Fruit fly (Drosophila melanogaster) whole organism, adult: ENCODE results near the gene Cyp4g15.
A peak's percentile ranks its signal among the peaks of the same experiment; 100 is the strongest.

ENCODE experiments used
- CG11617 ChIP-seq: fragments of 200-800 bp; sonication (Bioruptor generic); optimal IDR thresholded peaks from 2 replicates; lab custom pipeline; 2017; ENCODE audit warnings: mild to moderate bottlenecking, missing biosample characterization, missing genetic modification reagents, missing genetic modification characterization
- CG12768 ChIP-seq: fragments of 200-800 bp; sonication (Bioruptor generic); optimal IDR thresholded peaks from 2 replicates; lab custom pipeline; 2017; ENCODE audit warnings: missing biosample characterization, missing genetic modification characterization, mild to moderate bottlenecking, moderate library complexity, missing genetic modification reagents
- CG14711 ChIP-seq: fragments of 200-800 bp; sonication (Bioruptor generic); optimal IDR thresholded peaks from 2 replicates; lab custom pipeline; 2018; ENCODE audit warnings: missing biosample characterization, mild to moderate bottlenecking, missing genetic modification characterization, moderate library complexity
- CG1620 ChIP-seq: fragments of 200-800 bp; sonication (Bioruptor generic); optimal IDR thresholded peaks from 2 replicates; lab custom pipeline; 2016; ENCODE audit warnings: missing biosample characterization, missing genetic modification characterization
- CG33017 ChIP-seq: fragments of 200-800 bp; sonication (Bioruptor generic); optimal IDR thresholded peaks from 2 replicates; lab custom pipeline; 2018; ENCODE audit warnings: missing biosample characterization, mild to moderate bottlenecking, missing genetic modification characterization, moderate library complexity
- CG5204 ChIP-seq: fragments of 200-800 bp; sonication (Bioruptor generic); optimal IDR thresholded peaks from 2 replicates; lab custom pipeline; 2016; ENCODE audit warnings: missing biosample characterization, missing genetic modification characterization
- CG7045 ChIP-seq: fragments of 200-800 bp; sonication (Bioruptor generic); optimal IDR thresholded peaks from 2 replicates; lab custom pipeline; 2017; ENCODE audit warnings: missing biosample characterization, mild to moderate bottlenecking, missing genetic modification characterization
- CG7101 ChIP-seq: fragments of 200-800 bp; sonication (Bioruptor generic); optimal IDR thresholded peaks from 2 replicates; lab custom pipeline; 2018; ENCODE audit warnings: missing biosample characterization, mild to moderate bottlenecking, missing genetic modification characterization, moderate library complexity
- Clk ChIP-seq: fragments of 200-800 bp; sonication (Bioruptor generic); optimal IDR thresholded peaks from 2 replicates; lab custom pipeline; 2017; ENCODE audit warnings: missing biosample characterization, missing genetic modification characterization
- Crg-1 ChIP-seq: fragments of 200-800 bp; sonication (Bioruptor generic); optimal IDR thresholded peaks from 2 replicates; lab custom pipeline; 2016; ENCODE audit warnings: missing biosample characterization, missing genetic modification characterization
- Hr96 ChIP-seq: fragments of 200-800 bp; sonication (Bioruptor generic); optimal IDR thresholded peaks from 2 replicates; lab custom pipeline; 2016; ENCODE audit warnings: missing biosample characterization, missing genetic modification characterization
- Mnt ChIP-seq: fragments of 200-800 bp; sonication (Bioruptor generic); optimal IDR thresholded peaks from 2 replicates; lab custom pipeline; 2016; ENCODE audit warnings: missing biosample characterization, mild to moderate bottlenecking, missing genetic modification characterization
- bab1 ChIP-seq: fragments of 200-800 bp; sonication (Bioruptor generic); optimal IDR thresholded peaks from 3 replicates; lab custom pipeline; 2019; ENCODE audit warnings: missing biosample characterization, mild to moderate bottlenecking, missing genetic modification characterization, moderate library complexity
- cic ChIP-seq: fragments of 200-800 bp; sonication (Bioruptor generic); optimal IDR thresholded peaks from 2 replicates; lab custom pipeline; 2017; ENCODE audit warnings: missing biosample characterization, mild to moderate bottlenecking, missing genetic modification characterization, moderate library complexity
- cnc ChIP-seq, 2 experiments: fragments of >200 bp; optimal IDR thresholded peaks; 2 replicates each; lab custom pipeline; 2017
- kay ChIP-seq: fragments of 200-800 bp; sonication (Bioruptor generic); peaks from one replicate; lab custom pipeline; 2016; ENCODE audit warnings: missing biosample characterization, missing genetic modification characterization, borderline replicate concordance
- ovo ChIP-seq: fragments of 200-800 bp; sonication (Bioruptor generic); optimal IDR thresholded peaks from 2 replicates; lab custom pipeline; 2016; ENCODE audit warnings: missing biosample characterization, missing genetic modification characterization
- pad ChIP-seq: fragments of 200-800 bp; sonication (Bioruptor generic); optimal IDR thresholded peaks from 3 replicates; lab custom pipeline; 2017; ENCODE audit warnings: missing biosample characterization, missing genetic modification characterization, mild to moderate bottlenecking, moderate library complexity, missing genetic modification reagents
- tj ChIP-seq: fragments of 200-800 bp; sonication (Bioruptor generic); optimal IDR thresholded peaks from 3 replicates; lab custom pipeline; 2017; ENCODE audit warnings: missing biosample characterization, mild to moderate bottlenecking, missing genetic modification characterization, moderate library complexity
- toe ChIP-seq: fragments of 200-800 bp; sonication (Bioruptor generic); optimal IDR thresholded peaks from 2 replicates; lab custom pipeline; 2016; ENCODE audit warnings: missing biosample characterization, missing genetic modification characterization

Gene Cyp4g15

DNA sequence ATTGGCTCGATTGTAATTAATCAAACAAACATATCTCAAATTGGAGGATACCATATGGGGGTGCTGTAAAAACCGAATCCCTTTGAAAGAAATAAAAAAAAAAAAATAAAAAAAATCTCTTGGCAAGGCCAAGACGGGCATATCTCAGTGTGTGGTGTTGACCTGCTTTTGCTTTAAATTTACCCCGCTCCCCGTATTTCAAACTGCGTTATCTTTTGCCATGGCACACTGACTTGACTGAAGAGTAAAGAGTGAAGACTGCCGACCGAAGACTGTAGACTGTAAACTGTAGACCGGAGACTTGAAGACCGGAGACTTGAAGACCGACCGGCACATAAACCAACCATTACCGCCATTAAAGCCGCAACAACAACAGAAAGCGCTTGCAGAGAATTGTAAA is 35.1 kb downstream of the Cyp4g15 start:
- TF ChIP-seq kay (GFP tag; lab: Kevin White, UChicago) (no peak), Hr96 (GFP tag; lab: Kevin White, UChicago) (no peak), CG33017 (no peak), CG1620 (no peak), bab1 (GFP tag; lab: Kevin White, UChicago) (no peak), CG14711 (no peak), ovo (no peak), Mnt (GFP tag; lab: Kevin White, UChicago) (no peak), cic (GFP tag; lab: Kevin White, UChicago) (no peak), tj (no peak)

DNA sequence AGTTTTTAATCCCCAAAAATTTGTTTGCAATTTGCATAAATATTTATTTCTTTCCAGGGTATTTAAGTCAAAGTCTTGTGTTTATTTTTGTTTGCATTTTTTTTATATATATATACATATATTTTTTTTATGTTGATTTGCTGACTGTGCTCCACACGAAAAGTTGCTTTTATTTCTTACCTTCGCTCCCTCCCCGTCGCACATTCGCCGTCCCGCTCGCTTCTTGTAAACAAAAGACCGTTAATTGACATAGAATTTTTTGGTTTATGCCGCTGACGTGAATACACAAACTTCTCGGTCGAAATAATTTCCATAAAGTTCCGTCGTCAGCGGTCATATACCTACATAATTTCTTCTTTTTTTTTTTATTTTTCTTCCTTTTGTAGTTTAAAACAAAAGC is 36.0 kb downstream of the Cyp4g15 start:
- no peak for TF ChIP-seq CG14711
- TF ChIP-seq Crg-1 = no peak
- TF ChIP-seq Hr96 (GFP tag; lab: Kevin White, UChicago) = no peak
- peak; percentile 90 for TF ChIP-seq tj

DNA sequence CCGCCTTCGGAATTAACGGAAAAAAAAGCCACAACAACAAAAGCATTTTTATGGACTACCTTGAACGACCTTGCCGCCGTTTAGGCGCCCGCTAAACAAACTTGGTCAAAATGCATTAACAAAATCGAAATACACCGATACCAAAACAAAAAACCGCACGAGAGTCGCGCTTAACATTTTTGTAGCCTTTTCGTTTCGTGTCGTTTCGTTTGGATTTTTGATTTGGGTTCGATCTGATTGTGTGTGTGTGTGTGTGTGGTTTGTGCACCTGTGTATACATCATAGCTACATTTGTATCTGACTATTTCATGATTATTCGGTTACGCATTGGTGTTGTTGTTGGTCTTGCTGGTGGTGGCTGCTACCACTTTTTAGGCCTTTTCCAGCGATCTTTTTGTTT is 38.7 kb downstream of the Cyp4g15 start:
- TF ChIP-seq toe (no peak), CG12768 (no peak), tj (no peak), Hr96 (GFP tag; lab: Kevin White, UChicago) (no peak), CG7045 (GFP tag; lab: Kevin White, UChicago) (no peak), kay (GFP tag; lab: Kevin White, UChicago) (no peak), cic (GFP tag; lab: Kevin White, UChicago) (no peak), Crg-1 (no peak), CG1620 (no peak), CG33017 (no peak)

DNA sequence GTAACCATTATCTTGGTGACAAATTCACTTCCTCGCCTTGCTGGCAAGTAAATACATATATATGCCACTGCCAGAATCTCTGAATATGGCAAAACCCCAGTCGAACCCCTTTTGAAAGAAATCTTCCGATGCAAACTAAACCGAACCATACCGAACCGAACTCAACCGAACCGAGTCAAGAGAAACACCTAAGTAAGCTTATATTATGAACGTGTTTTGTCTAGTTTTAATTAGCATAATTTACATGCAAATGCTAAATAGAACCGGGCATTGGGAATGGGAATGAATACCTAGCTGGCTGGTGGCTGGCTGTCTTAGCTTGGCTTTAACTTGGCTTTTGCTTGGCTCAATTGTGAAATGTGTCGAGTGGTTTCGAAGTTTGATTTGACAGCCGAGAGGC is 40.4 kb downstream of the Cyp4g15 start:
- TF ChIP-seq toe (no peak), Crg-1 (no peak), kay (GFP tag; lab: Kevin White, UChicago) (no peak), Hr96 (GFP tag; lab: Kevin White, UChicago) (no peak), CG7101 (tag; lab: Kevin White, UChicago) (no peak), bab1 (GFP tag; lab: Kevin White, UChicago) (no peak), cnc (optimal IDR thresholded peaks at IDR 0.05; lab: Kevin White, UChicago) (no peak), CG33017 (no peak), CG5204 (GFP tag; lab: Kevin White, UChicago) (no peak), CG1620 (no peak), tj (no peak), CG7045 (GFP tag; lab: Kevin White, UChicago) (no peak), CG12768 (no peak), Mnt (GFP tag; lab: Kevin White, UChicago) (no peak), cic (GFP tag; lab: Kevin White, UChicago) (no peak), CG14711 (no peak), ovo (no peak), CG11617 (no peak), Clk (GFP tag; lab: Kevin White, UChicago) (no peak)

DNA sequence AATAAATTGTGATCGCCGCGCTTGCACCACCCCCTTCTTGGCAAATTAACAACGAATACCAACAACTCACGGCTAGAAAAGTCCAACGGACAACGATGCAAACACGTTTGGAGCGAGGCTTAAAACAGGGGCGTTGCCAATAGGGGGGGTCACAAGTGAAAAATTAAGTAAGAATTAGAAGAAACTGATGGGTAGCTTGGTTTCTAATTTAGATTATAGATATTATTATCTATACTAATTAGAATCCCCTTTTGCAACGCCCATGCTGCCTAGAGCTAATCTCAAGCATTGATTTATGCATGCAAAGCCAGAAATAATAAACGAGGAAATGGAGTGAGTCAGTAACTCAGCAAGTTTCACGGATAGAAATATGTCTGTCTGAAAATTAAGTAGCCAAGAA is 41.6 kb downstream of the Cyp4g15 start:
- TF ChIP-seq cnc (optimal IDR thresholded peaks at IDR 0.05; lab: Kevin White, UChicago) (no peak), CG7101 (tag; lab: Kevin White, UChicago) (peak; percentile 76), Mnt (GFP tag; lab: Kevin White, UChicago) (peak; percentile 18), bab1 (GFP tag; lab: Kevin White, UChicago) (peak; percentile 43), Crg-1 (no peak), CG33017 (no peak), CG5204 (GFP tag; lab: Kevin White, UChicago) (no peak), CG12768 (peak; percentile 45), CG14711 (peak; percentile 65), toe (no peak), ovo (peak; percentile 4), kay (GFP tag; lab: Kevin White, UChicago) (no peak), cic (GFP tag; lab: Kevin White, UChicago) (no peak), CG11617 (no peak), tj (peak; percentile 66), pad (GFP tag; lab: Kevin White, UChicago) (peak; percentile 18), Clk (GFP tag; lab: Kevin White, UChicago) (peak; percentile 4), CG1620 (peak; percentile 8), CG7045 (GFP tag; lab: Kevin White, UChicago) (peak; percentile 58), Hr96 (GFP tag; lab: Kevin White, UChicago) (no peak)

DNA sequence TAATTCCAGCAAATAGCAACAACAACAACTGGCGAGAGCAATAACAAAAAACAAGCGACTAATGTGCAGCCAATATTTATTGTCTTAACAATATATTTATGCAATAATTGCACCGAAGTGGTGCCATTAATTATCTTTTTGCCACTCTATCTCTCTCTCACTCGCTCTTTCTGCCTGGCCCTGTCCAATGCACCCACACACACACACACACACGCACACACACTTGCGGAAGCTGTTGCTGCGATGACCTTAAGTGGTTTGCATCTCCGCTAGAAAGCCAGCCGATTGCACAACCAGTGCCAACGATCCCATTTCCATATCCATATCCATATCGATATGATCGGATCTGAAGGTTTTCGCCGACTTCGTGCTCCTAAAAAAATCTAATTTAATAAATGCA is 43.4 kb downstream of the Cyp4g15 start:
- TF ChIP-seq tj = no peak
- no peak for TF ChIP-seq cnc (optimal IDR thresholded peaks at IDR 0.05; lab: Kevin White, UChicago)
- TF ChIP-seq CG7101 (tag; lab: Kevin White, UChicago) = no peak
- no peak for TF ChIP-seq CG7045 (GFP tag; lab: Kevin White, UChicago)
- TF ChIP-seq CG33017 = no peak
- no peak for TF ChIP-seq cic (GFP tag; lab: Kevin White, UChicago)
- TF ChIP-seq Mnt (GFP tag; lab: Kevin White, UChicago) = no peak
- no peak for TF ChIP-seq bab1 (GFP tag; lab: Kevin White, UChicago)
- TF ChIP-seq pad (GFP tag; lab: Kevin White, UChicago) = no peak
- no peak for TF ChIP-seq CG5204 (GFP tag; lab: Kevin White, UChicago)
- TF ChIP-seq kay (GFP tag; lab: Kevin White, UChicago) = no peak
